Fruit fly (Drosophila melanogaster): Measurements from ENCODE around the gene CG15258.

The CG15258 gene

dm6 chr2L:15387886-15388605 lies 26.6 kb upstream of the CG15258 start:
- TF ChIP-seq Snoo (tag; optimal IDR thresholded peaks at IDR 0.05) = peak; percentile 13
- TF ChIP-seq Pif1A (GFP tag; optimal IDR thresholded peaks at IDR 0.05) = no peak
- TF ChIP-seq CG8301 (tag; optimal IDR thresholded peaks at IDR 0.05) = no peak
- peak; percentile 61 for TF ChIP-seq CG9948 (tag; optimal IDR thresholded peaks at IDR 0.05)
- TF ChIP-seq CG34367 (tag; optimal IDR thresholded peaks at IDR 0.05) = peak; percentile 52
- peak; percentile 44 for TF ChIP-seq D1 (tag; optimal IDR thresholded peaks at IDR 0.05)
- TF ChIP-seq CG15710 (tag; optimal IDR thresholded peaks at IDR 0.05) = peak; percentile 69
- peak; percentile 50 for TF ChIP-seq CG17806 (tag; optimal IDR thresholded peaks at IDR 0.05)
- TF ChIP-seq EcR (GFP tag; optimal IDR thresholded peaks at IDR 0.05) = peak; percentile 76
- TF ChIP-seq Pif1B (GFP tag; optimal IDR thresholded peaks at IDR 0.05) = no peak
- TF ChIP-seq CG8159 (tag; optimal IDR thresholded peaks at IDR 0.05) = peak; percentile 72

- TF ChIP-seq CG15710 (tag; optimal IDR thresholded peaks at IDR 0.05) (peak; percentile 60), Pif1A (GFP tag; optimal IDR thresholded peaks at IDR 0.05) (peak; percentile 10), CG32121 (GFP tag; IDR thresholded peaks at IDR 0.05) (no peak), CG17806 (tag; optimal IDR thresholded peaks at IDR 0.05) (peak; percentile 68), CG34367 (tag; optimal IDR thresholded peaks at IDR 0.05) (peak; percentile 72), CG9948 (tag; optimal IDR thresholded peaks at IDR 0.05) (peak; percentile 70), CG8159 (tag; optimal IDR thresholded peaks at IDR 0.05) (peak; percentile 73), Snoo (tag; optimal IDR thresholded peaks at IDR 0.05) (no peak), CG14655 (GFP tag; optimal IDR thresholded peaks at IDR 0.05) (peak; percentile 29), CG13204 (GFP tag; optimal IDR thresholded peaks at IDR 0.05) (no peak), Pif1B (GFP tag; optimal IDR thresholded peaks at IDR 0.05) (no peak), CG8301 (tag; optimal IDR thresholded peaks at IDR 0.05) (no peak), CG4496 (GFP tag; IDR thresholded peaks at IDR 0.05) (no peak), rn (GFP tag; IDR thresholded peaks at IDR 0.05) (no peak), gl (tag; optimal IDR thresholded peaks at IDR 0.05) (no peak), Ets98B (GFP tag; IDR thresholded peaks at IDR 0.05) (no peak), CG10348 (GFP tag; IDR thresholded peaks at IDR 0.05) (no peak), CG12605 (GFP tag; IDR thresholded peaks at IDR 0.05) (no peak), EcR (GFP tag; optimal IDR thresholded peaks at IDR 0.05) (no peak), fd96Ca (GFP tag; IDR thresholded peaks at IDR 0.05) (no peak), D1 (tag; optimal IDR thresholded peaks at IDR 0.05) (no peak)
These were observed 25.3 kb upstream of the CG15258 start for dm6 chr2L:15386749-15387148.

dm6 chr2L:15386075-15386474 lies 24.6 kb upstream of the CG15258 start:
- TF ChIP-seq fd96Ca (GFP tag; IDR thresholded peaks at IDR 0.05) (no peak), Snoo (tag; optimal IDR thresholded peaks at IDR 0.05) (peak; percentile 62), CG9948 (tag; optimal IDR thresholded peaks at IDR 0.05) (peak; percentile 84), CG15710 (tag; optimal IDR thresholded peaks at IDR 0.05) (peak; percentile 86), CG17806 (tag; optimal IDR thresholded peaks at IDR 0.05) (peak; percentile 85), CG8159 (tag; optimal IDR thresholded peaks at IDR 0.05) (peak; percentile 91), D1 (tag; optimal IDR thresholded peaks at IDR 0.05) (peak; percentile 79), CG32121 (GFP tag; IDR thresholded peaks at IDR 0.05) (no peak), Ets98B (GFP tag; IDR thresholded peaks at IDR 0.05) (no peak), CG12605 (GFP tag; IDR thresholded peaks at IDR 0.05) (no peak), CG13204 (GFP tag; optimal IDR thresholded peaks at IDR 0.05) (peak; percentile 47), CG14655 (GFP tag; optimal IDR thresholded peaks at IDR 0.05) (peak; percentile 58), CG34367 (tag; optimal IDR thresholded peaks at IDR 0.05) (peak; percentile 77), CG8301 (tag; optimal IDR thresholded peaks at IDR 0.05) (peak; percentile 8), gl (tag; optimal IDR thresholded peaks at IDR 0.05) (peak; percentile 38), EcR (GFP tag; optimal IDR thresholded peaks at IDR 0.05) (peak; percentile 70), Pif1B (GFP tag; optimal IDR thresholded peaks at IDR 0.05) (peak; percentile 45), Pif1A (GFP tag; optimal IDR thresholded peaks at IDR 0.05) (peak; percentile 51)

- TF ChIP-seq CG12605 (GFP tag; IDR thresholded peaks at IDR 0.05) = no peak
- TF ChIP-seq D1 (tag; optimal IDR thresholded peaks at IDR 0.05) = peak; percentile 48
- peak; percentile 39 for TF ChIP-seq CG8301 (tag; optimal IDR thresholded peaks at IDR 0.05)
- peak; percentile 30 for TF ChIP-seq Pif1A (GFP tag; optimal IDR thresholded peaks at IDR 0.05)
- TF ChIP-seq CG4496 (GFP tag; IDR thresholded peaks at IDR 0.05) = no peak
- TF ChIP-seq Pif1B (GFP tag; optimal IDR thresholded peaks at IDR 0.05) = peak; percentile 19
- TF ChIP-seq rn (GFP tag; IDR thresholded peaks at IDR 0.05) = no peak
- TF ChIP-seq CG15710 (tag; optimal IDR thresholded peaks at IDR 0.05) = peak; percentile 82
- no peak for TF ChIP-seq fd96Ca (GFP tag; IDR thresholded peaks at IDR 0.05)
- TF ChIP-seq CG13204 (GFP tag; optimal IDR thresholded peaks at IDR 0.05) = peak; percentile 19
- TF ChIP-seq Snoo (tag; optimal IDR thresholded peaks at IDR 0.05) = peak; percentile 78
- peak; percentile 70 for TF ChIP-seq CG34367 (tag; optimal IDR thresholded peaks at IDR 0.05)
- peak; percentile 80 for TF ChIP-seq CG17806 (tag; optimal IDR thresholded peaks at IDR 0.05)
- no peak for TF ChIP-seq CG32121 (GFP tag; IDR thresholded peaks at IDR 0.05)
- no peak for TF ChIP-seq EcR (GFP tag; optimal IDR thresholded peaks at IDR 0.05)
- TF ChIP-seq CG14655 (GFP tag; optimal IDR thresholded peaks at IDR 0.05) = peak; percentile 66
- TF ChIP-seq gl (tag; optimal IDR thresholded peaks at IDR 0.05) = no peak
- no peak for TF ChIP-seq CG10348 (GFP tag; IDR thresholded peaks at IDR 0.05)
- peak; percentile 81 for TF ChIP-seq CG9948 (tag; optimal IDR thresholded peaks at IDR 0.05)
- no peak for TF ChIP-seq Ets98B (GFP tag; IDR thresholded peaks at IDR 0.05)
- peak; percentile 91 for TF ChIP-seq CG8159 (tag; optimal IDR thresholded peaks at IDR 0.05)
These were observed 23.9 kb upstream of the CG15258 start for dm6 chr2L:15385340-15385739.

dm6 chr2L:15383026-15383575 lies 21.7 kb upstream of the CG15258 start:
- peak; percentile 63 for TF ChIP-seq CG14655 (GFP tag; optimal IDR thresholded peaks at IDR 0.05)
- TF ChIP-seq CG8301 (tag; optimal IDR thresholded peaks at IDR 0.05) = peak; percentile 41
- TF ChIP-seq Ets98B (GFP tag; IDR thresholded peaks at IDR 0.05) = peak; percentile 49
- TF ChIP-seq CG4496 (GFP tag; IDR thresholded peaks at IDR 0.05) = peak; percentile 63
- no peak for TF ChIP-seq Pif1A (GFP tag; optimal IDR thresholded peaks at IDR 0.05)
- TF ChIP-seq EcR (GFP tag; optimal IDR thresholded peaks at IDR 0.05) = no peak
- TF ChIP-seq CG12605 (GFP tag; IDR thresholded peaks at IDR 0.05) = 0 out of 2 replicates have a peak, but pooled peaks have one; percentile 30

All from whole organism, pupa.